Worm (Caenorhabditis elegans) whole organism, early embryonic: ENCODE measurements around the gene C06H2.2.

Source experiments
- B0310.2 ChIP-seq: sonication (generic microtip); optimal IDR thresholded peaks from 2 replicates; lab custom pipeline; 2016; ENCODE audit warnings: mild to moderate bottlenecking, missing genetic modification characterization, missing compliant biosample characterization
- F13C5.2 ChIP-seq: sonication (generic microtip); optimal IDR thresholded peaks from 2 replicates; lab custom pipeline; 2017; ENCODE audit warnings: mild to moderate bottlenecking, missing genetic modification characterization, inconsistent platforms, missing compliant biosample characterization
- aly-1 ChIP-seq: sonication (generic microtip); optimal IDR thresholded peaks from 2 replicates; lab custom pipeline; 2016; ENCODE audit warnings: missing genetic modification characterization, missing compliant biosample characterization
- ama-1 ChIP-seq: fragments of 150-350 bp; optimal IDR thresholded peaks from 2 replicates; lab custom pipeline; 2014
- ceh-13 ChIP-seq: fragments of 200-800 bp; sonication (Bioruptor generic); optimal IDR thresholded peaks from 2 replicates; lab custom pipeline; 2018; ENCODE audit warnings: mild to moderate bottlenecking, missing genetic modification characterization, missing compliant biosample characterization
- ceh-36 ChIP-seq: sonication (generic microtip); optimal IDR thresholded peaks from 2 replicates; lab custom pipeline; 2016; ENCODE audit warnings: missing genetic modification characterization, inconsistent platforms, missing compliant biosample characterization
- ets-7 ChIP-seq: sonication (generic microtip); optimal IDR thresholded peaks from 2 replicates; lab custom pipeline; 2016; ENCODE audit warnings: missing genotype, missing genetic modification characterization, missing compliant biosample characterization
- flt-1 ChIP-seq: fragments of 200-800 bp; sonication (Bioruptor generic); IDR thresholded peaks from 2 replicates; pipeline ENCODE4 v1.3.6; 2022; ENCODE audit warnings: missing genetic modification characterization, missing compliant biosample characterization
- hmbx-1 ChIP-seq: sonication (generic microtip); optimal IDR thresholded peaks from 2 replicates; lab custom pipeline; 2016; ENCODE audit warnings: mild to moderate bottlenecking, missing genetic modification characterization, missing compliant biosample characterization
- hmg-4 ChIP-seq: fragments of 200-800 bp; sonication (Bioruptor generic); optimal IDR thresholded peaks from 2 replicates; lab custom pipeline; 2018; ENCODE audit warnings: mild to moderate bottlenecking, missing genetic modification characterization, missing compliant biosample characterization
- hnd-1 ChIP-seq: sonication (generic microtip); optimal IDR thresholded peaks from 2 replicates; lab custom pipeline; 2016; ENCODE audit warnings: missing genetic modification characterization, missing compliant biosample characterization
- pes-1 ChIP-seq: fragments of 200-800 bp; sonication (Bioruptor generic); IDR thresholded peaks from 2 replicates; pipeline ENCODE4 v1.3.6; 2022; ENCODE audit warnings: missing genetic modification reagents, missing genetic modification characterization, missing compliant biosample characterization
- scrt-1 ChIP-seq: fragments of 200-800 bp; sonication (Bioruptor generic); IDR thresholded peaks from 2 replicates; pipeline ENCODE4 v1.3.6; 2022; ENCODE audit warnings: missing genetic modification characterization, missing compliant biosample characterization
- sea-1 ChIP-seq: fragments of 200-800 bp; sonication (Bioruptor generic); conservative IDR thresholded peaks from 2 replicates; pipeline ENCODE4 v1.3.6; 2022; ENCODE audit warnings: missing genetic modification characterization, missing compliant biosample characterization
- tbx-11 ChIP-seq: fragments of 200-800 bp; sonication (Bioruptor generic); IDR thresholded peaks from 2 replicates; pipeline ENCODE4 v1.3.6; 2022; ENCODE audit warnings: missing genetic modification characterization, missing compliant biosample characterization
- tbx-37 ChIP-seq: fragments of 200-800 bp; sonication (Bioruptor generic); conservative IDR thresholded peaks from 2 replicates; pipeline ENCODE4 v1.3.6; 2022; ENCODE audit warnings: missing genetic modification reagents, missing genetic modification characterization, missing compliant biosample characterization
- tra-4 ChIP-seq: sonication (generic microtip); optimal IDR thresholded peaks from 2 replicates; lab custom pipeline; 2017; ENCODE audit warnings: missing genetic modification characterization, missing compliant biosample characterization

Gene C06H2.2

ce11 chrV:11170564-11171329 is 45.7 kb downstream of the C06H2.2 start:
- TF ChIP-seq B0310.2: no peak

ce11 chrV:11171906-11172305 is 46.9 kb downstream of the C06H2.2 start, which contains the start of gene T19C4.5:
T19C4.5 (plus strand) TSS chrV:11172213.
- TF ChIP-seq tra-4 (tag; lab: Kevin White, UChicago) (no peak), B0310.2 (no peak), hmbx-1 (tag; lab: Kevin White, UChicago) (no peak), hmg-4 (GFP tag; lab: Kevin White, UChicago) (no peak), ets-7 (no peak), tbx-11 (GFP tag; lab: Robert Waterston, UW) (no peak), ceh-36 (no peak), tbx-37 (GFP tag; lab: Robert Waterston, UW) (no peak)

- TF ChIP-seq hnd-1 (no peak), ets-7 (no peak), ceh-13 (GFP tag; lab: Kevin White, UChicago) (no peak), aly-1 (tag; lab: Kevin White, UChicago) (no peak), F13C5.2 (tag; lab: Kevin White, UChicago) (no peak), ceh-36 (no peak), flt-1 (GFP tag; lab: Robert Waterston, UW) (no peak), scrt-1 (no peak), ama-1 (lab: Kevin White, UChicago) (no peak), tbx-11 (GFP tag; lab: Robert Waterston, UW) (no peak), tbx-37 (GFP tag; lab: Robert Waterston, UW) (no peak), hmbx-1 (tag; lab: Kevin White, UChicago) (no peak), tra-4 (tag; lab: Kevin White, UChicago) (no peak), hmg-4 (GFP tag; lab: Kevin White, UChicago) (no peak), pes-1 (GFP tag; lab: Robert Waterston, UW) (no peak), B0310.2 (no peak)
These were observed 47.6 kb downstream of the C06H2.2 start for ce11 chrV:11172667-11173066.

- TF ChIP-seq tbx-37 (GFP tag; lab: Robert Waterston, UW) (no peak), pes-1 (GFP tag; lab: Robert Waterston, UW) (no peak; the same call in 1 of the 2 replicates), ets-7 (no peak), ceh-13 (GFP tag; lab: Kevin White, UChicago) (no peak), B0310.2 (no peak), tbx-11 (GFP tag; lab: Robert Waterston, UW) (no peak), sea-1 (GFP tag; lab: Robert Waterston, UW) (no peak), ceh-36 (no peak), hnd-1 (no peak), hmg-4 (GFP tag; lab: Kevin White, UChicago) (no peak), scrt-1 (no peak), ama-1 (lab: Kevin White, UChicago) (no peak), hmbx-1 (tag; lab: Kevin White, UChicago) (no peak), flt-1 (GFP tag; lab: Robert Waterston, UW) (no peak), tra-4 (tag; lab: Kevin White, UChicago) (no peak), aly-1 (tag; lab: Kevin White, UChicago) (no peak), F13C5.2 (tag; lab: Kevin White, UChicago) (no peak)
These were observed 49.6 kb downstream of the C06H2.2 start for ce11 chrV:11174663-11175062.
